Fruit fly (Drosophila melanogaster) whole organism, embryonic: ENCODE results near the gene ova.

Experiments used
- ATbp ChIP-seq: fragments of 200-800 bp; sonication (Bioruptor generic); optimal IDR thresholded peaks from 2 replicates; lab custom pipeline; 2017; ENCODE audit warnings: missing biosample characterization, mild to moderate bottlenecking, missing genetic modification characterization, missing genetic modification reagents
- CG10147 ChIP-seq: fragments of 200-800 bp; sonication (Bioruptor generic); optimal IDR thresholded peaks from 2 replicates; lab custom pipeline; 2019; ENCODE audit warnings: missing biosample characterization, mild to moderate bottlenecking, missing genetic modification characterization, moderate library complexity
- CG10462 ChIP-seq: fragments of 200-800 bp; sonication (Bioruptor generic); optimal IDR thresholded peaks from 2 replicates; lab custom pipeline; 2016; ENCODE audit warnings: missing biosample characterization, missing genetic modification characterization
- CG11093 ChIP-seq: fragments of 200-800 bp; sonication (Bioruptor generic); IDR thresholded peaks from 3 replicates; pipeline ENCODE4 v1.3.6; 2022; ENCODE audit warnings: missing biosample characterization, missing genetic modification characterization
- CG11723 ChIP-seq: fragments of 200-800 bp; sonication (Bioruptor generic); optimal IDR thresholded peaks from 2 replicates; lab custom pipeline; 2017; ENCODE audit warnings: missing biosample characterization, mild to moderate bottlenecking, missing genetic modification characterization
- CG12236 ChIP-seq: fragments of 200-800 bp; sonication (Bioruptor generic); optimal IDR thresholded peaks from 2 replicates; lab custom pipeline; 2016; ENCODE audit warnings: missing biosample characterization, missing genetic modification characterization
- CG1233 ChIP-seq: fragments of 200-800 bp; sonication (Bioruptor generic); optimal IDR thresholded peaks from 4 replicates; lab custom pipeline; 2018; ENCODE audit warnings: missing biosample characterization, mild to moderate bottlenecking, missing genetic modification characterization
- CG13123 ChIP-seq: fragments of 200-800 bp; sonication (Bioruptor generic); optimal IDR thresholded peaks from 2 replicates; lab custom pipeline; 2016; ENCODE audit warnings: missing biosample characterization, missing genetic modification characterization
- CG13775 ChIP-seq: fragments of 200-800 bp; sonication (Bioruptor generic); optimal IDR thresholded peaks from 3 replicates; lab custom pipeline; 2017; ENCODE audit warnings: missing biosample characterization, mild to moderate bottlenecking, missing genetic modification characterization
- CG14667 ChIP-seq: fragments of 200-800 bp; sonication (Bioruptor generic); IDR thresholded peaks from 2 replicates; pipeline ENCODE4 v1.3.6; 2022; ENCODE audit warnings: missing biosample characterization, missing genetic modification characterization
- CG15479 ChIP-seq: fragments of 200-800 bp; sonication (Bioruptor generic); optimal IDR thresholded peaks from 3 replicates; lab custom pipeline; 2019; ENCODE audit warnings: missing biosample characterization, mild to moderate bottlenecking, missing genetic modification characterization, moderate library complexity
- CG1603 ChIP-seq: fragments of 200-800 bp; sonication (Bioruptor generic); optimal IDR thresholded peaks from 2 replicates; lab custom pipeline; 2019; ENCODE audit warnings: missing biosample characterization, mild to moderate bottlenecking, missing genetic modification characterization, moderate library complexity
- CG18764 ChIP-seq: fragments of 200-800 bp; sonication (Bioruptor generic); optimal IDR thresholded peaks from 3 replicates; lab custom pipeline; 2016; ENCODE audit warnings: missing biosample characterization, missing genetic modification characterization
- CG2875 ChIP-seq: fragments of 200-800 bp; sonication (Bioruptor generic); optimal IDR thresholded peaks from 2 replicates; lab custom pipeline; 2017; ENCODE audit warnings: missing biosample characterization, mild to moderate bottlenecking, missing genetic modification characterization, missing genetic modification reagents
- CG3065 ChIP-seq: fragments of 200-800 bp; sonication (Bioruptor generic); optimal IDR thresholded peaks from 2 replicates; lab custom pipeline; 2016; ENCODE audit warnings: missing biosample characterization, missing genetic modification characterization
- CG3995 ChIP-seq: fragments of 200-800 bp; sonication (Bioruptor generic); optimal IDR thresholded peaks from 3 replicates; lab custom pipeline; 2016; ENCODE audit warnings: missing biosample characterization, missing genetic modification characterization
- CG6689 ChIP-seq: fragments of 200-800 bp; sonication (Bioruptor generic); IDR thresholded peaks from 2 replicates; pipeline ENCODE4 v1.3.6; 2022; ENCODE audit warnings: missing biosample characterization, missing genetic modification characterization
- CG7928 ChIP-seq: fragments of 200-800 bp; sonication (Bioruptor generic); optimal IDR thresholded peaks from 2 replicates; lab custom pipeline; 2017; ENCODE audit warnings: missing biosample characterization, mild to moderate bottlenecking, missing genetic modification characterization
- CG7963 ChIP-seq: fragments of 200-800 bp; sonication (Bioruptor generic); IDR thresholded peaks from 3 replicates; pipeline ENCODE4 v1.3.6; 2022; ENCODE audit warnings: missing biosample characterization, missing genetic modification characterization; ENCODE audit not compliant: partially characterized antibody
- CG9609 ChIP-seq: fragments of 200-800 bp; sonication (Bioruptor generic); optimal IDR thresholded peaks from 3 replicates; lab custom pipeline; 2016; ENCODE audit warnings: missing biosample characterization, missing genetic modification characterization
- Eip74EF ChIP-seq, 2 experiments: fragments of 200-800 bp in 1 of 2; fragments of >200 bp in 1 of 2; sonication (Bioruptor generic) in 1 of 2; optimal IDR thresholded peaks; 2 replicates each; lab custom pipeline; 2017 to 2019; ENCODE audit warnings: missing biosample characterization in 2 of 2, missing genetic modification characterization in 2 of 2, mild to moderate bottlenecking in 1 of 2, moderate library complexity in 1 of 2
- Elba2 ChIP-seq: fragments of 200-800 bp; sonication (Bioruptor generic); optimal IDR thresholded peaks from 3 replicates; lab custom pipeline; 2016; ENCODE audit warnings: missing biosample characterization, missing genetic modification characterization
- Ets97D ChIP-seq: fragments of 200-800 bp; sonication (Bioruptor generic); optimal IDR thresholded peaks from 3 replicates; lab custom pipeline; 2016; ENCODE audit warnings: missing biosample characterization, missing genetic modification characterization
- Gug ChIP-seq: fragments of 200-800 bp; sonication (Bioruptor generic); IDR thresholded peaks from 4 replicates; pipeline ENCODE4 v1.3.6; 2022; ENCODE audit warnings: missing biosample characterization, missing genetic modification characterization
- H15 ChIP-seq: fragments of 200-800 bp; sonication (Bioruptor generic); IDR thresholded peaks from 3 replicates; pipeline ENCODE4 v1.3.6; 2022; ENCODE audit warnings: missing biosample characterization, missing genetic modification characterization
- Hand ChIP-seq: fragments of 200-800 bp; sonication (Bioruptor generic); optimal IDR thresholded peaks from 2 replicates; lab custom pipeline; 2017; ENCODE audit warnings: mild to moderate bottlenecking, missing biosample characterization, missing genetic modification reagents, missing genetic modification characterization
- Lhr ChIP-seq: fragments of 200-800 bp; sonication (Bioruptor generic); optimal IDR thresholded peaks from 3 replicates; lab custom pipeline; 2017; ENCODE audit warnings: mild to moderate bottlenecking, missing biosample characterization, missing genetic modification reagents, missing genetic modification characterization
- NC2α ChIP-seq: fragments of 200-800 bp; sonication (Bioruptor generic); optimal IDR thresholded peaks from 2 replicates; lab custom pipeline; 2016; ENCODE audit warnings: missing biosample characterization, missing genetic modification characterization
- Ptx1 ChIP-seq: fragments of 200-800 bp; sonication (Bioruptor generic); IDR thresholded peaks from 2 replicates; pipeline ENCODE4 v1.3.6; 2022; ENCODE audit warnings: missing biosample characterization, missing genetic modification characterization
- Rx ChIP-seq: fragments of 200-800 bp; sonication (Bioruptor generic); IDR thresholded peaks from 2 replicates; pipeline ENCODE4 v1.3.6; 2022; ENCODE audit warnings: missing biosample characterization, missing genetic modification characterization
- Sin3A ChIP-seq: fragments of >200 bp; optimal IDR thresholded peaks from 2 replicates; lab custom pipeline; 2018
- ac ChIP-seq: fragments of 200-800 bp; sonication (Bioruptor generic); optimal IDR thresholded peaks from 3 replicates; lab custom pipeline; 2017; ENCODE audit warnings: missing biosample characterization, mild to moderate bottlenecking, missing genetic modification characterization
- bab2 ChIP-seq: fragments of 200-800 bp; sonication (Bioruptor generic); optimal IDR thresholded peaks from 2 replicates; lab custom pipeline; 2016; ENCODE audit warnings: missing biosample characterization, missing genetic modification characterization
- cato ChIP-seq: fragments of 200-800 bp; sonication (Bioruptor generic); optimal IDR thresholded peaks from 2 replicates; lab custom pipeline; 2016; ENCODE audit warnings: missing biosample characterization, missing genetic modification characterization, borderline replicate concordance
- chif ChIP-seq, 2 experiments: fragments of 200-800 bp; sonication (Bioruptor generic); optimal IDR thresholded peaks; 3 replicates each; lab custom pipeline; 2016; ENCODE audit warnings: missing biosample characterization in 2 of 2, missing genetic modification characterization in 2 of 2
- chn ChIP-seq: fragments of 200-800 bp; sonication (Bioruptor generic); optimal IDR thresholded peaks from 2 replicates; lab custom pipeline; 2016; ENCODE audit warnings: missing biosample characterization, missing genetic modification characterization
- croc ChIP-seq: fragments of 200-800 bp; sonication (Bioruptor generic); conservative IDR thresholded peaks from 3 replicates; pipeline ENCODE4 v1.3.6; 2022; ENCODE audit warnings: missing biosample characterization, missing genetic modification characterization
- da ChIP-seq: fragments of 200-800 bp; sonication (Bioruptor generic); optimal IDR thresholded peaks from 2 replicates; lab custom pipeline; 2016; ENCODE audit warnings: missing biosample characterization, missing genetic modification characterization
- ems ChIP-seq: fragments of 200-800 bp; sonication (Bioruptor generic); optimal IDR thresholded peaks from 3 replicates; lab custom pipeline; 2016; ENCODE audit warnings: missing biosample characterization, missing genetic modification characterization
- fd3F ChIP-seq: fragments of 200-800 bp; sonication (Bioruptor generic); optimal IDR thresholded peaks from 2 replicates; lab custom pipeline; 2018; ENCODE audit warnings: missing biosample characterization, mild to moderate bottlenecking, missing genetic modification characterization, moderate library complexity
- gfzf ChIP-seq: fragments of 200-800 bp; sonication (Bioruptor generic); optimal IDR thresholded peaks from 2 replicates; lab custom pipeline; 2016; ENCODE audit warnings: missing biosample characterization, mild to moderate bottlenecking, missing genetic modification characterization, moderate library complexity
- gsb ChIP-seq: fragments of 200-800 bp; sonication (Bioruptor generic); IDR thresholded peaks from 2 replicates; pipeline ENCODE4 v1.3.6; 2022; ENCODE audit warnings: missing biosample characterization, missing genetic modification characterization
- prd ChIP-seq, 3 experiments: fragments of >200 bp in 2 of 3; fragments of 200-800 bp in 1 of 3; sonication (Bioruptor generic) in 1 of 3; optimal IDR thresholded peaks in 2 of 3; IDR thresholded peaks in 1 of 3; 2 replicates in 2 of 3; 3 replicates in 1 of 3; pipeline versions ENCODE4 v1.3.6 to Lab custom; 2017 to 2022; ENCODE audit warnings: missing biosample characterization in 1 of 3, missing genetic modification characterization in 1 of 3
- run ChIP-seq: fragments of 200-800 bp; sonication (Bioruptor generic); optimal IDR thresholded peaks from 3 replicates; lab custom pipeline; 2018; ENCODE audit warnings: missing biosample characterization, mild to moderate bottlenecking, missing genetic modification characterization
- sisA ChIP-seq: fragments of 200-800 bp; sonication (Bioruptor generic); IDR thresholded peaks from 2 replicates; pipeline ENCODE4 v1.3.6; 2022; ENCODE audit warnings: missing biosample characterization, missing genetic modification characterization
- ssp ChIP-seq: fragments of 200-800 bp; sonication (Bioruptor generic); IDR thresholded peaks from 2 replicates; pipeline ENCODE4 v1.3.6; 2022; ENCODE audit warnings: missing biosample characterization, missing genetic modification characterization
- tgo ChIP-seq: fragments of 200-800 bp; sonication (Bioruptor generic); IDR thresholded peaks from 3 replicates; pipeline ENCODE4 v1.3.6; 2022; ENCODE audit warnings: missing biosample characterization, missing genetic modification characterization
- tll ChIP-seq, 2 experiments: fragments of 200-800 bp in 1 of 2; fragments of >200 bp in 1 of 2; sonication (Bioruptor generic) in 1 of 2; optimal IDR thresholded peaks; 2 replicates each; lab custom pipeline; 2017 to 2019; ENCODE audit warnings: missing biosample characterization in 2 of 2, missing genetic modification characterization in 2 of 2, mild to moderate bottlenecking in 1 of 2, moderate library complexity in 1 of 2
- zen ChIP-seq: fragments of 200-800 bp; sonication (Bioruptor generic); optimal IDR thresholded peaks from 3 replicates; lab custom pipeline; 2018; ENCODE audit warnings: missing biosample characterization, mild to moderate bottlenecking, missing genetic modification characterization, moderate library complexity

The ova gene

DNA sequence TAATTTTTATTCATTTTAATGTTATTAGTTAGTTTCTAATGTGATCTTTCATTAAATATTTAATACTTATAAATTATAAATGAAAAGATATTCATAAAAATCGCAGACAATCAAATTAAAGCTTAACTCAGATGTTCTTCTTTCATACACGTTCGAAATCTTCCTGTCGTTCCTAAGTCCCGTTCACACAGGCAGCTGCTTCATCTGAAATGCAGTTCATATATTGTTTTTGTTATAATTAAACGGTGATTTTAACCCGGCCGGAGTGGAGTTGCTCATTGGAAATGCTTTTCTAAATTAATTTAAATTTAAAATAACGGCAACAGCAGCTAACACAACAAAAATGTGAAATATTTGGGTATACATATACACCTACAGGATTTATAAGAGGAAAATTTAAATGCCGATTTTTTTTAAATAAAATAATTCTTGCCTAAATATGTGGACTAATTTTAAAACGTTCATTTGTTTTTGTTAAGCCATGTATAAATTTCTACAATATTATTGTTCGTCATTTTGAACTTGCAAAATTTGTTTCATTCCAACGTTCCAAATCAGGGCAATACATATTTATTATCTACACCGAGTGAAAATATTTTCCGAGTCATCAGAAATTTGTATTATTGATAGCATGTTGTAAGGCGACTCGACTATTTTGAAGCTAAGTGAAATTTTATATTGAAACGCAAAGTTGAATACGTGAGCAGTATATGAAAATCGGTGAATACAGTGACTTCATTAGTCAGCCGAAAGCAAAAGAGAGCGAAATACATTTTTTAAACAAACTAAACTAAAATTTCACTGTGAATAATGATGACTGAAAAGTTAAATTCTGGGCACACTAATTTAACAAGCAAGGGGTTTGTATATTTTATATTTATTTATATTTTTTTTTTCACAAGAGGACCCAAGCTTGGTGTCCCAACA, 7.5 kb upstream of the ova start, which contains the start of gene me31B (continued):
- TF ChIP-seq CG13123 (GFP tag; lab: Kevin White, UChicago) = no peak
- TF ChIP-seq zen (tag; lab: Kevin White, UChicago) = no peak
- TF ChIP-seq CG1233 (GFP tag; lab: Kevin White, UChicago) = peak; percentile 17
- no peak for TF ChIP-seq NC2α (GFP tag; lab: Kevin White, UChicago)
- no peak for TF ChIP-seq CG2875
- TF ChIP-seq Lhr (GFP tag; lab: Kevin White, UChicago) = peak; percentile 7
- TF ChIP-seq Hand (GFP tag; lab: Kevin White, UChicago) = no peak
- peak; percentile 97 for TF ChIP-seq CG11723 (GFP tag; lab: Kevin White, UChicago)
- no peak for TF ChIP-seq tll (GFP tag; optimal IDR thresholded peaks at IDR 0.05; lab: Kevin White, UChicago)
- no peak for TF ChIP-seq CG3995
- TF ChIP-seq Gug = no peak
- TF ChIP-seq gsb (GFP tag; lab: Robert Waterston, UW) = no peak
- TF ChIP-seq CG11093 (GFP tag; lab: Robert Waterston, UW) = no peak
- TF ChIP-seq H15 (GFP tag; lab: Robert Waterston, UW) = no peak
- TF ChIP-seq Sin3A (lab: Kevin White, UChicago) = no peak
- TF ChIP-seq gfzf (GFP tag; lab: Kevin White, UChicago) = peak; percentile 40
- no peak for TF ChIP-seq Ets97D (GFP tag; lab: Kevin White, UChicago)
- TF ChIP-seq chif (GFP tag; optimal IDR thresholded peaks at IDR 0.05; lab: Kevin White, UChicago) = no peak
- TF ChIP-seq chn (GFP tag; lab: Kevin White, UChicago) = no peak
- TF ChIP-seq ems (GFP tag; lab: Kevin White, UChicago) = no peak
- TF ChIP-seq CG1603 (tag; lab: Kevin White, UChicago) = peak; percentile 99
- TF ChIP-seq Ptx1 (GFP tag; lab: Robert Waterston, UW) = no peak
- TF ChIP-seq Elba2 (GFP tag; lab: Kevin White, UChicago) = no peak
- TF ChIP-seq CG9609 = no peak
- no peak for TF ChIP-seq CG10147 (GFP tag; lab: Kevin White, UChicago)
- TF ChIP-seq CG15479 (GFP tag; lab: Kevin White, UChicago) = no peak
- no peak for TF ChIP-seq CG18764
- TF ChIP-seq CG7963 = no peak
- no peak for TF ChIP-seq run
- TF ChIP-seq cato = no peak
- no peak for TF ChIP-seq tgo (GFP tag; lab: Robert Waterston, UW)
- no peak for TF ChIP-seq CG12236 (GFP tag; lab: Kevin White, UChicago)
- no peak for TF ChIP-seq ATbp (GFP tag; lab: Kevin White, UChicago)
- no peak for TF ChIP-seq CG6689 (GFP tag; lab: Robert Waterston, UW)
- TF ChIP-seq CG10462 (GFP tag; lab: Kevin White, UChicago) = no peak
- TF ChIP-seq CG3065 = no peak
- no peak for TF ChIP-seq fd3F (GFP tag; lab: Kevin White, UChicago)
- no peak for TF ChIP-seq sisA (GFP tag; lab: Robert Waterston, UW)
- TF ChIP-seq Eip74EF (GFP tag; optimal IDR thresholded peaks at IDR 0.05; lab: Kevin White, UChicago) = no peak
- TF ChIP-seq bab2 (GFP tag; lab: Kevin White, UChicago) = no peak
- no peak for TF ChIP-seq prd (optimal IDR thresholded peaks at IDR 0.05; lab: Kevin White, UChicago)
- no peak for TF ChIP-seq prd (GFP tag; IDR thresholded peaks at IDR 0.05; lab: Robert Waterston, UW)
- no peak for TF ChIP-seq ac (GFP tag; lab: Kevin White, UChicago)
- peak; percentile 88 for TF ChIP-seq ssp
- TF ChIP-seq croc = no peak
- TF ChIP-seq CG13775 (GFP tag; lab: Kevin White, UChicago) = no peak
- TF ChIP-seq CG14667 (GFP tag; lab: Robert Waterston, UW) = no peak
- TF ChIP-seq da (GFP tag; lab: Kevin White, UChicago) = no peak
- no peak for TF ChIP-seq CG7928 (GFP tag; lab: Kevin White, UChicago)
- no peak for TF ChIP-seq Rx (GFP tag; lab: Robert Waterston, UW)
